Fruit fly (Drosophila melanogaster): ENCODE measurements around the gene CG7248.

CG7248 gene

dm6 chr3L:11953783-11954182 lies at the start of gene CG7248:
Gene CG7248, plus strand, starts transcription at chr3L:11954083.
- no peak for TF ChIP-seq Snoo (tag; optimal IDR thresholded peaks at IDR 0.05)
- TF ChIP-seq Pif1B (GFP tag; optimal IDR thresholded peaks at IDR 0.05) = no peak
- no peak for TF ChIP-seq CG4496 (GFP tag; IDR thresholded peaks at IDR 0.05)
- TF ChIP-seq CG34367 (tag; optimal IDR thresholded peaks at IDR 0.05) = no peak
- no peak for TF ChIP-seq EcR (GFP tag; optimal IDR thresholded peaks at IDR 0.05)

DNA sequence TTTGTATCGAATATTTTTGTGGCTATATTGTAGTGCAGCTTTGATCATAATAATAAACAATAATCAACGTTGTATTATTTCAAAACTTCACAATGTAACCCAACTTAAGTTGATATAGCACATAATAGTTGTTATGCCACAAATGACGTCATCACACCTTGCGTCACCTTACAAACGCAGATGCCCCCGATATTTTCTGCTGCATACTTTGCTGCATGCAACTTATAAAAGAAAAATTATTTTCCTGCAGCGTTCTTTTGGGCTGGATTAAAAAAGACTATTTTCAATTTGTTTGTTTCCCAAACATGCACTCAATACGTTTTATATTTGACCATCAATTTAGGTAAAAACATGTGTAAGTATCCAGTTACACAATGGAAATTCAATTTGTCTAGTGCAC lies 35.7 kb upstream of the CG7248 start:
- TF ChIP-seq CG13204 (GFP tag; optimal IDR thresholded peaks at IDR 0.05) = no peak
- TF ChIP-seq EcR (GFP tag; optimal IDR thresholded peaks at IDR 0.05) = no peak
- TF ChIP-seq CG10348 (GFP tag; IDR thresholded peaks at IDR 0.05) = no peak
- TF ChIP-seq gl (tag; optimal IDR thresholded peaks at IDR 0.05) = no peak
- TF ChIP-seq CG4496 (GFP tag; IDR thresholded peaks at IDR 0.05) = no peak
- TF ChIP-seq CG32121 (GFP tag; IDR thresholded peaks at IDR 0.05) = no peak
- no peak for TF ChIP-seq rn (GFP tag; IDR thresholded peaks at IDR 0.05)
- no peak for TF ChIP-seq CG14655 (GFP tag; optimal IDR thresholded peaks at IDR 0.05)
- no peak for TF ChIP-seq CG17806 (tag; optimal IDR thresholded peaks at IDR 0.05)
- no peak for TF ChIP-seq Pif1B (GFP tag; optimal IDR thresholded peaks at IDR 0.05)
- TF ChIP-seq Snoo (tag; optimal IDR thresholded peaks at IDR 0.05) = no peak
- TF ChIP-seq CG12605 (GFP tag; IDR thresholded peaks at IDR 0.05) = no peak
- no peak for TF ChIP-seq Ets98B (GFP tag; IDR thresholded peaks at IDR 0.05)
- no peak for TF ChIP-seq D1 (tag; optimal IDR thresholded peaks at IDR 0.05)

DNA sequence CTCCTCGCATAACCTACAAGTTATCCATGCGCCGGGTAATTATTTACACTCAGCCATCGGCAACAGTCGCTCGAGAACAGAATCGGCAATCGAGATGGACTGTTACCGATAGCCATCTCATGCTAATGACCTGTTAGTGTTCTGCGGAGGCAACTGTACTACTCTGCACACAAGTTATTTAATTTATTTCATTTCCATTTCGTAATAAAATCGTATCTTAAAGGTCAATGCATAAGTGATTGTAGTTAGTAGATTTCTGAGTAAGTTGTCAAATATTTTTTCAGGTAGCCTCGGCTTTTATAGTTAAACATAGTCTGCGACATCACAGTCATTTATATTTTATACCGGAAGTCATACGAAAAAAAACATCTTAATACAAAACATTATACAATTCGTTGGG lies 32.7 kb upstream of the CG7248 start, which contains the start of gene CG11588:
Gene CG11588 (plus strand): TSS at position 301 of the 400 bp plus-strand sequence.
- no peak for TF ChIP-seq CG32121 (GFP tag; IDR thresholded peaks at IDR 0.05)
- no peak for TF ChIP-seq CG13204 (GFP tag; optimal IDR thresholded peaks at IDR 0.05)
- no peak for TF ChIP-seq Pif1A (GFP tag; optimal IDR thresholded peaks at IDR 0.05)
- TF ChIP-seq CG8301 (tag; optimal IDR thresholded peaks at IDR 0.05) = no peak
- TF ChIP-seq Snoo (tag; optimal IDR thresholded peaks at IDR 0.05) = no peak
- TF ChIP-seq gl (tag; optimal IDR thresholded peaks at IDR 0.05) = no peak
- no peak for TF ChIP-seq CG12605 (GFP tag; IDR thresholded peaks at IDR 0.05)
- no peak for TF ChIP-seq CG17806 (tag; optimal IDR thresholded peaks at IDR 0.05)
- TF ChIP-seq CG14655 (GFP tag; optimal IDR thresholded peaks at IDR 0.05) = no peak
- TF ChIP-seq fd96Ca (GFP tag; IDR thresholded peaks at IDR 0.05) = no peak

DNA sequence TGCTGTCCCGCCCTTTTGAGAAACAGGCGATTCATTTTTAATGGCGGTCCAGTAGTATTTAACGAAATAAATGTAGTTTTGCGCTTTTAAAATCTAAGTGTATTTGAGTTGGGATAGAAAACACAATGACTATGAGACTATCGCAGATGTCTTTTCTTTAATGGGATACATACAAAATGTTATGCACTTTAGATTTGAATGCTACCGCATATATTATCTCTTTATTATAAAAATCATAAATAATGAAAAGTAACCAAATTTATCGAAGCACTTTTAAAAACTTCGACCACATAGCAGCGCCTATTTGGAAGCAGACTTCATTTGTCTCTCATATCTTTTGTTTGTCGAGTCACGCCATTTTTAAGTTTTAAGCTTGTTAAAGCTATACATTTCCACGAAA lies 29.2 kb upstream of the CG7248 start, which contains the start of gene SdhAL:
Gene SdhAL (minus strand): TSS at position 101 of the 400 bp plus-strand sequence.
- TF ChIP-seq D1 (tag; optimal IDR thresholded peaks at IDR 0.05) = no peak
- TF ChIP-seq fd96Ca (GFP tag; IDR thresholded peaks at IDR 0.05) = no peak
- no peak for TF ChIP-seq Ets98B (GFP tag; IDR thresholded peaks at IDR 0.05)
- TF ChIP-seq CG14655 (GFP tag; optimal IDR thresholded peaks at IDR 0.05) = no peak
- TF ChIP-seq CG32121 (GFP tag; IDR thresholded peaks at IDR 0.05) = no peak
- TF ChIP-seq Snoo (tag; optimal IDR thresholded peaks at IDR 0.05) = no peak
- TF ChIP-seq CG17806 (tag; optimal IDR thresholded peaks at IDR 0.05) = no peak
- no peak for TF ChIP-seq CG4496 (GFP tag; IDR thresholded peaks at IDR 0.05)
- no peak for TF ChIP-seq gl (tag; optimal IDR thresholded peaks at IDR 0.05)
- TF ChIP-seq CG15710 (tag; optimal IDR thresholded peaks at IDR 0.05) = no peak
- TF ChIP-seq CG8159 (tag; optimal IDR thresholded peaks at IDR 0.05) = no peak
- TF ChIP-seq CG34367 (tag; optimal IDR thresholded peaks at IDR 0.05) = no peak
- TF ChIP-seq CG12605 (GFP tag; IDR thresholded peaks at IDR 0.05) = no peak
- TF ChIP-seq CG8301 (tag; optimal IDR thresholded peaks at IDR 0.05) = no peak
- no peak for TF ChIP-seq rn (GFP tag; IDR thresholded peaks at IDR 0.05)
- no peak for TF ChIP-seq CG10348 (GFP tag; IDR thresholded peaks at IDR 0.05)
- no peak for TF ChIP-seq CG9948 (tag; optimal IDR thresholded peaks at IDR 0.05)
- no peak for TF ChIP-seq Pif1A (GFP tag; optimal IDR thresholded peaks at IDR 0.05)
- TF ChIP-seq CG13204 (GFP tag; optimal IDR thresholded peaks at IDR 0.05) = no peak

DNA sequence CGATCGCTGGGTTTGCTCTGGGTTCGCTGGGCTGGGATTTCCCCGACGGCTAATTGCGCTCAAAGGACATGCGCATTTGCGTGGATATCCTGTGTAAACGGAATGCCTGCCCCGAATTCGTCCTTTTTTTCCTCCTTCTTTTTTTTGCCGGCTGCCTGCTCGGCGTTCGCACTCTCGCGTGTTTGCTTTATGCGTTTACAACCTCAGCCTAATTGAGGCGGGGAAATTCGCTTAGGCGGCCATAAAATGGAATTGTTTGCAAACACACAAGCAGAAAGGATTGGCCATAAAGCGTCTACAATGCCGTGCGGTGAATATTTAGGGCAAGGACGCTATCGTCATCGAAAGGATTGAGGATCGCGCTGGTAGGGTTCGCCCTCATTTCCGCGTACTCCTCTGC lies 28.5 kb upstream of the CG7248 start:
- TF ChIP-seq CG8301 (tag; optimal IDR thresholded peaks at IDR 0.05) (no peak), Snoo (tag; optimal IDR thresholded peaks at IDR 0.05) (no peak), CG32121 (GFP tag; IDR thresholded peaks at IDR 0.05) (no peak), CG14655 (GFP tag; optimal IDR thresholded peaks at IDR 0.05) (no peak), rn (GFP tag; IDR thresholded peaks at IDR 0.05) (no peak), CG17806 (tag; optimal IDR thresholded peaks at IDR 0.05) (no peak), CG12605 (GFP tag; IDR thresholded peaks at IDR 0.05) (no peak), D1 (tag; optimal IDR thresholded peaks at IDR 0.05) (no peak), CG8159 (tag; optimal IDR thresholded peaks at IDR 0.05) (no peak), CG9948 (tag; optimal IDR thresholded peaks at IDR 0.05) (no peak), gl (tag; optimal IDR thresholded peaks at IDR 0.05) (no peak), EcR (GFP tag; optimal IDR thresholded peaks at IDR 0.05) (no peak), CG10348 (GFP tag; IDR thresholded peaks at IDR 0.05) (no peak), CG15710 (tag; optimal IDR thresholded peaks at IDR 0.05) (no peak)

dm6 chr3L:11927287-11927743 lies 26.6 kb upstream of the CG7248 start, which contains the start of gene byn:
Gene byn, plus strand, starts transcription at chr3L:11927693.
- TF ChIP-seq CG4496 (GFP tag; IDR thresholded peaks at IDR 0.05) (no peak), CG15710 (tag; optimal IDR thresholded peaks at IDR 0.05) (no peak), CG10348 (GFP tag; IDR thresholded peaks at IDR 0.05) (no peak), D1 (tag; optimal IDR thresholded peaks at IDR 0.05) (no peak), CG12605 (GFP tag; IDR thresholded peaks at IDR 0.05) (no peak), CG32121 (GFP tag; IDR thresholded peaks at IDR 0.05) (no peak), CG34367 (tag; optimal IDR thresholded peaks at IDR 0.05) (no peak), CG14655 (GFP tag; optimal IDR thresholded peaks at IDR 0.05) (no peak), Pif1A (GFP tag; optimal IDR thresholded peaks at IDR 0.05) (no peak), CG8159 (tag; optimal IDR thresholded peaks at IDR 0.05) (no peak), EcR (GFP tag; optimal IDR thresholded peaks at IDR 0.05) (no peak), Ets98B (GFP tag; IDR thresholded peaks at IDR 0.05) (no peak), CG8301 (tag; optimal IDR thresholded peaks at IDR 0.05) (no peak), CG13204 (GFP tag; optimal IDR thresholded peaks at IDR 0.05) (no peak), CG17806 (tag; optimal IDR thresholded peaks at IDR 0.05) (no peak), Pif1B (GFP tag; optimal IDR thresholded peaks at IDR 0.05) (no peak), rn (GFP tag; IDR thresholded peaks at IDR 0.05) (no peak), fd96Ca (GFP tag; IDR thresholded peaks at IDR 0.05) (no peak), Snoo (tag; optimal IDR thresholded peaks at IDR 0.05) (no peak)

Measured in whole organism, pupa.